Worm (Caenorhabditis elegans) whole organism, midembryonic: ENCODE results near the gene C02F5.5.

ENCODE experiments used
- T22C8.4 ChIP-seq: fragments of 200-800 bp; sonication (Bioruptor generic); IDR thresholded peaks from 2 replicates; pipeline ENCODE4 v1.3.6; 2022; ENCODE audit warnings: missing genetic modification characterization, missing compliant biosample characterization
- cog-1 ChIP-seq: sonication (generic microtip); optimal IDR thresholded peaks from 2 replicates; lab custom pipeline; 2016; ENCODE audit warnings: missing genetic modification characterization, missing compliant biosample characterization
- flt-1 ChIP-seq: fragments of 200-800 bp; sonication (Bioruptor generic); IDR thresholded peaks from 2 replicates; pipeline ENCODE4 v1.3.6; 2022; ENCODE audit warnings: missing genetic modification characterization, missing compliant biosample characterization
- klf-2 ChIP-seq: fragments of 200-800 bp; sonication (Bioruptor generic); conservative IDR thresholded peaks from 2 replicates; pipeline ENCODE4 v1.3.6; 2022; ENCODE audit warnings: missing genetic modification reagents, missing genetic modification characterization, missing compliant biosample characterization
- med-1 ChIP-seq: sonication (generic microtip); optimal IDR thresholded peaks from 2 replicates; lab custom pipeline; 2017; ENCODE audit warnings: missing genetic modification characterization, mild to moderate bottlenecking, missing compliant biosample characterization, antibody characterized with exemption, missing genetic modification reagents; ENCODE audit not compliant: insufficient read depth
- ref-1 ChIP-seq: fragments of 200-800 bp; sonication (Bioruptor generic); conservative IDR thresholded peaks from 2 replicates; pipeline ENCODE4 v1.3.6; 2022; ENCODE audit warnings: missing genetic modification reagents, missing genetic modification characterization, missing compliant biosample characterization
- tab-1 ChIP-seq: fragments of 200-800 bp; sonication (Bioruptor generic); IDR thresholded peaks from 2 replicates; pipeline ENCODE4 v1.3.6; 2022; ENCODE audit warnings: missing genetic modification characterization, missing compliant biosample characterization
- ztf-23 ChIP-seq: fragments of 200-800 bp; sonication (Bioruptor generic); IDR thresholded peaks from 2 replicates; pipeline ENCODE4 v1.3.6; 2022; ENCODE audit warnings: missing genetic modification reagents, missing genetic modification characterization, missing compliant biosample characterization
- ztf-29 ChIP-seq: fragments of 200-800 bp; sonication (Bioruptor generic); IDR thresholded peaks from 2 replicates; pipeline ENCODE4 v1.3.6; 2022; ENCODE audit warnings: missing genetic modification reagents, missing genetic modification characterization, missing compliant biosample characterization

C02F5.5 gene

ce11 chrIII:8278801-8279200 is 42.8 kb downstream of the C02F5.5 start, which contains the start of gene mig-10:
TSS of gene mig-10 (plus strand) at chrIII:8279101.
- TF ChIP-seq ref-1 (GFP tag; lab: Robert Waterston, UW) (no peak), ztf-23 (GFP tag; lab: Robert Waterston, UW) (no peak), med-1 (GFP tag; lab: Kevin White, UChicago) (no peak)

ce11 chrIII:8279567-8279966 is 43.6 kb downstream of the C02F5.5 start:
- TF ChIP-seq tab-1 (GFP tag; lab: Robert Waterston, UW): no peak
- no peak for TF ChIP-seq ztf-23 (GFP tag; lab: Robert Waterston, UW)
- no peak for TF ChIP-seq med-1 (GFP tag; lab: Kevin White, UChicago)
- no peak for TF ChIP-seq cog-1 (tag; lab: Kevin White, UChicago)
- no peak for TF ChIP-seq ref-1 (GFP tag; lab: Robert Waterston, UW)
- TF ChIP-seq flt-1 (GFP tag; lab: Robert Waterston, UW): no peak
- no peak for TF ChIP-seq klf-2 (GFP tag; lab: Robert Waterston, UW)
- no peak for TF ChIP-seq T22C8.4 (GFP tag; lab: Robert Waterston, UW)
- no peak for TF ChIP-seq ztf-29 (GFP tag; lab: Robert Waterston, UW)

DNA sequence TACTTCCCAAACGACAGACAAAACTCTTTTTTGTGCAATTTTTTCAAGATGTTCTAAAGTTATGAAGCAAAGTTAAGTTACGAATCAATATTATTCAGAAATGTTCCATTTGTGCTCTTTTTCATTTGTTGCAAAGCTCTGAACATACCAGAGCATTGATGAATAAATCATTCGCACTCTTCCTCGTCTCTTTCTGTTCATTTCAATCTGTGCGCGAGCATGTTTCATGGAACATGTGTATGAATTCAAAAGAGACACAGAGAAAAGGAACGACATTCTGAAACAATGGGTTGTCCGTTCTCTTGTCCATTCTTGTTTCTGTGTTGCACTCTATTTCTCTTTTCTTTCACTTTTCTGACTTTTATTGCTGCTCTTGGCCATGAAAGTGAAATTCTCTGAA is 44.4 kb downstream of the C02F5.5 start:
- TF ChIP-seq cog-1 (tag; lab: Kevin White, UChicago) (no peak), T22C8.4 (GFP tag; lab: Robert Waterston, UW) (no peak), ref-1 (GFP tag; lab: Robert Waterston, UW) (no peak), ztf-23 (GFP tag; lab: Robert Waterston, UW) (no peak), med-1 (GFP tag; lab: Kevin White, UChicago) (no peak), klf-2 (GFP tag; lab: Robert Waterston, UW) (no peak), flt-1 (GFP tag; lab: Robert Waterston, UW) (no peak), ztf-29 (GFP tag; lab: Robert Waterston, UW) (no peak), tab-1 (GFP tag; lab: Robert Waterston, UW) (no peak)

DNA sequence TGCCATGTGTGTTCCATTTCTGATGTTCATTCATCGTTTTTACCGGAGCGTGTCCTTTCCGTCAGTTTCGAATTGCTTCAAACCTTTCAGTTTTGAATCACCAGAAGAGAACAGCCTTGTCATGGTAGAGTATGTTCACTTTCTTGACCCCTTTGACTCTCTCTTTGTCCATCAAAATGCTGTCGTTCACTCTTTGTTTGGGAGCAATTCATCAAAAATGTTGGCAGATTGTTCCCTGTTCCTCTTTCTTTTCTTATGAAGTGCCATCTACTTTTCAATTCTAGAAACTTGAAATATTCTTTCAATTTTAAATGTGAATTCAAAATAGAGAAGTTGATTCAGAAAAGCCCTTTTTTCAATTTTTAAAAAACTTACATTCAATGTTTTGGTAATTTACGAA is 45.3 kb downstream of the C02F5.5 start:
- no peak for TF ChIP-seq ztf-23 (GFP tag; lab: Robert Waterston, UW)
- TF ChIP-seq tab-1 (GFP tag; lab: Robert Waterston, UW): no peak
- no peak for TF ChIP-seq ref-1 (GFP tag; lab: Robert Waterston, UW)
- TF ChIP-seq med-1 (GFP tag; lab: Kevin White, UChicago): no peak
- TF ChIP-seq klf-2 (GFP tag; lab: Robert Waterston, UW): no peak

- no peak for TF ChIP-seq cog-1 (tag; lab: Kevin White, UChicago)
- no peak for TF ChIP-seq T22C8.4 (GFP tag; lab: Robert Waterston, UW)
- TF ChIP-seq flt-1 (GFP tag; lab: Robert Waterston, UW): no peak
- no peak for TF ChIP-seq ref-1 (GFP tag; lab: Robert Waterston, UW)
- TF ChIP-seq ztf-23 (GFP tag; lab: Robert Waterston, UW): no peak
- no peak for TF ChIP-seq klf-2 (GFP tag; lab: Robert Waterston, UW)
- TF ChIP-seq med-1 (GFP tag; lab: Kevin White, UChicago): no peak
- no peak for TF ChIP-seq tab-1 (GFP tag; lab: Robert Waterston, UW)
- TF ChIP-seq ztf-29 (GFP tag; lab: Robert Waterston, UW): no peak
Observed at ce11 chrIII:8283525-8283924, 47.5 kb downstream of the C02F5.5 start.

ce11 chrIII:8286003-8286402 is 50.0 kb downstream of the C02F5.5 start:
- TF ChIP-seq klf-2 (GFP tag; lab: Robert Waterston, UW) (no peak), flt-1 (GFP tag; lab: Robert Waterston, UW) (no peak), med-1 (GFP tag; lab: Kevin White, UChicago) (no peak), cog-1 (tag; lab: Kevin White, UChicago) (no peak), ztf-29 (GFP tag; lab: Robert Waterston, UW) (no peak), T22C8.4 (GFP tag; lab: Robert Waterston, UW) (no peak), ref-1 (GFP tag; lab: Robert Waterston, UW) (no peak), ztf-23 (GFP tag; lab: Robert Waterston, UW) (no peak), tab-1 (GFP tag; lab: Robert Waterston, UW) (no peak)
